Fruit fly (Drosophila melanogaster): ENCODE data around the gene wda.

wda gene

DNA sequence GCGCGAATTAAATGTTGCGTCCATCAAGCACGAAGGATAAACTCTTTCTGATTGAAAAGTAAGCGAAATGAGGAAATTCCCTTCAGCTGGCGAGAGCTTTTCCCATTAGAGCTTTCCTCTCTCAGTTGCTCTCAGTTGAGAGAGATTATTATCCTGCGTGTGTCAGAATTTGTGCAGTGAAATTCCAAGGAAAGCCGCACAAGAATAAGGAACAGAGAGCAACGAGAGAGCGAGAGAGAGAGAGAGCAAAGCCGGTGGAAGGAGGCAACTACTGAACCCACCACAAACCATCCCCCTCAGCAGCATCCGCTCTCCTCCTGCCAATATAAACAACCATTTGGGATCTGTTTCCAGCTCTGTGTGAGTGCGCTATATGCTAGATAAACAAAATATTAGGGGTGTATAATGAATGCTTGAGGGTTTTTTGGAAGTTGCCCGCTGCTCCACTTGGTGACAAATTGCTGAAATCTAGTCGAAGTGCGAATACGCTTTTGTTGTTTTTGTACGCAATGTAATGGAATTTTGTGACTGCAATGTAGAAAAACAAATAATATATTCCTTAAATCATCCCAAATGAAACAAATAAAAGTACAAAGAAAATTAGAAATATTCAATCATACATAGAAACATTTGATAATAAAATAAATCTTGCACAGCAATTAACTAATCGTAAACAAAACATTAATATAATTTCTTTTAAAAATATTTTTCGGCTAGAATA, 8.9 kb downstream of the wda start, which contains the start of gene CG4467:
CG4467 (minus strand) TSS at position 51 of the 721 bp plus-strand sequence.
- TF ChIP-seq N (GFP tag; optimal IDR thresholded peaks at IDR 0.05) (no peak), fru (GFP tag; optimal IDR thresholded peaks at IDR 0.05) (no peak), dl (GFP tag; optimal IDR thresholded peaks at IDR 0.05; ENCODE audit: insufficient read depth in 1 of 2, partially characterized antibody in 2 of 2) (peak in 1 of 2 experiments; percentile 23), Hr83 (GFP tag; optimal IDR thresholded peaks at IDR 0.05; ENCODE audit: poor library complexity, severe bottlenecking) (no peak), foxo (GFP tag; optimal IDR thresholded peaks at IDR 0.05) (no peak), Dif (GFP tag; optimal IDR thresholded peaks at IDR 0.05; ENCODE audit: partially characterized antibody) (peak; percentile 60), br (GFP tag; optimal IDR thresholded peaks at IDR 0.05) (no peak), OdsH (GFP tag; optimal IDR thresholded peaks at IDR 0.05) (no peak), dmrt93B (GFP tag; optimal IDR thresholded peaks at IDR 0.05) (no peak), sage (GFP tag; optimal IDR thresholded peaks at IDR 0.05) (no peak), psq (GFP tag; optimal IDR thresholded peaks at IDR 0.05) (no peak), CG9705 (GFP tag; optimal IDR thresholded peaks at IDR 0.05) (no peak)

DNA sequence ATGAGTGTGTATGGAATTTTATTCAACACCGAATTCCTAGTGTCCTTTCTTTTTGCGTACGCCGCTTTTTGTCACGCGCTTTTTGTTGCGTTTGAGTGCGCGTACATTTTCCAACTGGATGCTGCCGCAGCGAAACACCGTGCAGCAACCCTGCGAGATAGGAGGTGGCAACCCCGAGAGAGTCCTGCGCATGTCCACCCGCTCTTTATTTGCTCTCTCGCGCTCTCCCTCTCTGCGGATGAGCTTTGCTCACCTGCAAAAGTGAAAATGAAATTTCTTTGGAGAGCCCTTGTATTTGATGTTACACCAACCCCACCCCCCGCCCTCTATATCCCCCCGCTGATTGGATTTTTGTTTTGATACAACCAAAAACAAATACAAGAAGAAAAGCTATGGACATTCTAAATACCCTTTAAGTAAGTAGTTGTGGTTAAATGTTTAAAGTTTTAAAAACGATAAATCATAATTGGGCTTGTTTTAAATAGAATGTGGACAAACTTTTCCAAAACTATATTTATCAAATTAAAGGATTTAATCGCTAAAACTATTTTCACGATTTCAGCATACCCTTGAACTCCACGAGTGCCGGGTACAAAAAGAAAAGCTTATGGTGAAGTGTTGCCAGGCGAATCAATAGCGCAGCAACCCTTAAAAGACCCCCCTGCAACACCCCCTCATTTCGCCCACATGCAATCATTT, 17.8 kb downstream of the wda start:
- TF ChIP-seq foxo (GFP tag; optimal IDR thresholded peaks at IDR 0.05): peak in 1 of 2 experiments; percentile 36
- no peak for TF ChIP-seq N (GFP tag; optimal IDR thresholded peaks at IDR 0.05)
- no peak for TF ChIP-seq fru (GFP tag; optimal IDR thresholded peaks at IDR 0.05)
- no peak for TF ChIP-seq dsf (GFP tag; optimal IDR thresholded peaks at IDR 0.05; ENCODE audit: borderline replicate concordance)
- TF ChIP-seq Jra (GFP tag; optimal IDR thresholded peaks at IDR 0.05): no peak
- TF ChIP-seq Sp1 (GFP tag; optimal IDR thresholded peaks at IDR 0.05): peak; percentile 35
- peak; percentile 53 for TF ChIP-seq Vsx2 (GFP tag; optimal IDR thresholded peaks at IDR 0.05; ENCODE audit: partially characterized antibody)
- no peak for TF ChIP-seq CG32264 (GFP tag; optimal IDR thresholded peaks at IDR 0.05)
- peak; percentile 3 for TF ChIP-seq ey (GFP tag; optimal IDR thresholded peaks at IDR 0.05)
- TF ChIP-seq Hr83 (GFP tag; optimal IDR thresholded peaks at IDR 0.05; ENCODE audit: poor library complexity, severe bottlenecking): no peak
- peak; percentile 39 for TF ChIP-seq h (GFP tag; optimal IDR thresholded peaks at IDR 0.05)
- peak; percentile 23 for TF ChIP-seq woc (GFP tag; optimal IDR thresholded peaks at IDR 0.05)
- TF ChIP-seq dl (GFP tag; optimal IDR thresholded peaks at IDR 0.05; ENCODE audit: insufficient read depth in 1 of 2, partially characterized antibody in 2 of 2): no peak
- peak; percentile 40 for TF ChIP-seq HLH106 (tag; optimal IDR thresholded peaks at IDR 0.05)

DNA sequence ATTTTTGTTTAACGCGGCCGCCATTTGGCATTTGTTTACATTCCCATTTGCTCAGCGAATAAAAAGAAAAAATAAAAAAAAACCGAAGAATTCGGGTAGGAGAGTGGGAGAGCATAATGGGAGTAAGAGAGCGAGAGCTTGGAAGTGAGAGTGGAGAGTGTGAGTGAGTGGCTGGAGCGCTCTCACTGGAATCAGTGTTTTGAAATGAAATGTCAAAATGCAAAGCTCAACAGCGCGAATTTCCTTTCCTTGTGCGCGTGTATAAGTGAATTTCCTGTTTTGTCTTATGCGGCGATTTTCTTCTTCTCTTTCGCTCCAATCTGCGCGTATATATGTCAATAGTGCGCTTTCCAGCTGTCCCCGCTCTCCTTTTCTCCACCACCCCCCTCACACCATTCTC, 18.8 kb downstream of the wda start:
- TF ChIP-seq rgr (GFP tag; optimal IDR thresholded peaks at IDR 0.05): no peak
- TF ChIP-seq Dif (GFP tag; optimal IDR thresholded peaks at IDR 0.05; ENCODE audit: partially characterized antibody): peak; percentile 24

DNA sequence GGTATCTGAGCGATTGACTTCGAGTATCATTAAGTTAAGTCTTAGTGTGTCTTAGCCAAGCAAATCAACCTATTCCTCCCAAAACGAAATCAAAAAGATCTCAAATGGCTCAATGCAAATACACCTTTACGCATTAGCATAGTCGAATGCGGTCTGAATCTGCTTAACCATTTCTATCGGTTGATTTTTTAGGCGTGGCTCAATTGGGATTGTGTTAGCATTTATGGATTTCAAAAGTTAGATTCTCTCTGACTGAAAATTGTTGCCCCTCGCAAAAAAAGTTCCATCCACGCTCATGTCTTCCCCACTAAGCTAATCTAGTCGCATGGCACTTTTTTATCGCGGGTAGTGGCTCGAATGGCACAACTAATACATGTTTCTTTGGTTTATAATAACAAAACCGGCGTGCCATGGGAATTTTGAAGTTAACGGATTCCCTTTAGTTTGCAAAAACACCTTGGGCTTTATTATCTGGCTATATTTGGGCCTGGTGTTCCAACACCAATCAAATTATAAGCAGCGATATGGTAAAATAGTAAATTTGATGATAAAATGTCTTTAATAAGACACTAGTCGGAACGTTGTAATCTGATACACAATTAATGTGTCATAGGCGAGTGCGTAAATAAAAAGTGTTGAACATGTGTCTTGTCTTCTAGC, 29.2 kb downstream of the wda start:
- TF ChIP-seq psq (GFP tag; optimal IDR thresholded peaks at IDR 0.05): no peak
- TF ChIP-seq N (GFP tag; optimal IDR thresholded peaks at IDR 0.05): no peak
- TF ChIP-seq Vsx2 (GFP tag; optimal IDR thresholded peaks at IDR 0.05; ENCODE audit: partially characterized antibody): no peak
- no peak for TF ChIP-seq lola (GFP tag; optimal IDR thresholded peaks at IDR 0.05)
- no peak for TF ChIP-seq pan (optimal IDR thresholded peaks at IDR 0.05)
- no peak for TF ChIP-seq woc (GFP tag; optimal IDR thresholded peaks at IDR 0.05)
- no peak for TF ChIP-seq dl (GFP tag; optimal IDR thresholded peaks at IDR 0.05; ENCODE audit: insufficient read depth in 1 of 2, partially characterized antibody in 2 of 2)
- no peak for TF ChIP-seq rgr (GFP tag; optimal IDR thresholded peaks at IDR 0.05)
- no peak for TF ChIP-seq Rel (GFP tag; optimal IDR thresholded peaks at IDR 0.05)
- no peak for TF ChIP-seq Rel (tag; optimal IDR thresholded peaks at IDR 0.05)
- no peak for TF ChIP-seq usp (GFP tag; optimal IDR thresholded peaks at IDR 0.05)
- TF ChIP-seq GATAd (GFP tag; optimal IDR thresholded peaks at IDR 0.05): no peak
- no peak for TF ChIP-seq HLH106 (tag; optimal IDR thresholded peaks at IDR 0.05)
- no peak for TF ChIP-seq dsf (GFP tag; optimal IDR thresholded peaks at IDR 0.05; ENCODE audit: borderline replicate concordance)
- TF ChIP-seq h (GFP tag; optimal IDR thresholded peaks at IDR 0.05): no peak
